Worm (Caenorhabditis elegans) whole organism, L3 larva: ENCODE data around the gene C14A4.13.

Experiments used
- ZK546.5 ChIP-seq: sonication (generic microtip); optimal IDR thresholded peaks from 2 replicates; lab custom pipeline; 2017; ENCODE audit warnings: missing biosample characterization, missing genetic modification characterization
- aly-2 ChIP-seq: fragments of 150-350 bp; optimal IDR thresholded peaks from 2 replicates; lab custom pipeline; 2014; ENCODE audit warnings: missing biosample characterization, missing genetic modification characterization
- ama-1 ChIP-seq: fragments of 150-350 bp; optimal IDR thresholded peaks from 2 replicates; lab custom pipeline; 2018
- ceh-16 ChIP-seq: sonication (generic microtip); optimal IDR thresholded peaks from 2 replicates; lab custom pipeline; 2017; ENCODE audit warnings: missing biosample characterization, missing genetic modification characterization
- ceh-82 ChIP-seq: fragments of 150-350 bp; optimal IDR thresholded peaks from 2 replicates; lab custom pipeline; 2014; ENCODE audit warnings: missing biosample characterization, missing genetic modification characterization
- ceh-9 ChIP-seq: sonication (generic microtip); optimal IDR thresholded peaks from 2 replicates; lab custom pipeline; 2018; ENCODE audit warnings: missing biosample characterization, missing genetic modification characterization
- daf-12 ChIP-seq: fragments of 150-350 bp; optimal IDR thresholded peaks from 2 replicates; lab custom pipeline; 2014; ENCODE audit warnings: missing biosample characterization, missing genetic modification reagents, missing genetic modification characterization
- egl-27 ChIP-seq: sonication (generic microtip); optimal IDR thresholded peaks from 4 replicates; lab custom pipeline; 2017; ENCODE audit warnings: missing biosample characterization, missing genetic modification reagents, missing genetic modification characterization
- egl-5 ChIP-seq: fragments of 150-350 bp; optimal IDR thresholded peaks from 2 replicates; lab custom pipeline; 2017; ENCODE audit warnings: missing biosample characterization, missing genetic modification reagents, missing genetic modification characterization, inconsistent platforms
- elt-1 ChIP-seq: fragments of 150-350 bp; optimal IDR thresholded peaks from 2 replicates; lab custom pipeline; 2014; ENCODE audit warnings: missing biosample characterization, missing genetic modification characterization
- elt-2 ChIP-seq: sonication (generic microtip); optimal IDR thresholded peaks from 2 replicates; lab custom pipeline; 2016; ENCODE audit warnings: missing genetic modification reagents, mild to moderate bottlenecking, missing genetic modification characterization, missing compliant biosample characterization
- elt-3 ChIP-seq, 3 experiments: fragments of 150-350 bp in 1 of 3; sonication (generic microtip) in 2 of 3; optimal IDR thresholded peaks; 2 replicates in 2 of 3; 4 replicates in 1 of 3; lab custom pipeline; 2014 to 2017; ENCODE audit warnings: missing biosample characterization in 3 of 3, missing genetic modification characterization in 3 of 3
- eor-1 ChIP-seq, 2 experiments: fragments of 150-350 bp; optimal IDR thresholded peaks; 2 replicates each; lab custom pipeline; 2014 to 2018; ENCODE audit warnings: missing biosample characterization in 2 of 2, missing genetic modification characterization in 2 of 2
- fkh-2 ChIP-seq: fragments of 150-350 bp; optimal IDR thresholded peaks from 2 replicates; lab custom pipeline; 2014; ENCODE audit warnings: missing biosample characterization, missing genetic modification reagents, missing genetic modification characterization
- fos-1 ChIP-seq: fragments of 150-350 bp; optimal IDR thresholded peaks from 2 replicates; lab custom pipeline; 2014; ENCODE audit warnings: missing biosample characterization, missing genetic modification characterization
- jun-1 ChIP-seq: fragments of 150-350 bp; optimal IDR thresholded peaks from 2 replicates; lab custom pipeline; 2014; ENCODE audit warnings: missing biosample characterization, missing genetic modification reagents, missing genetic modification characterization
- lin-15B ChIP-seq: fragments of 150-350 bp; optimal IDR thresholded peaks from 2 replicates; lab custom pipeline; 2014; ENCODE audit warnings: missing biosample characterization, missing genetic modification characterization
- lin-39 ChIP-seq: fragments of 150-350 bp; optimal IDR thresholded peaks from 2 replicates; lab custom pipeline; 2018; ENCODE audit warnings: missing biosample characterization, missing genetic modification reagents, missing genetic modification characterization
- mml-1 ChIP-seq: fragments of 150-350 bp; sonication (generic microtip); optimal IDR thresholded peaks from 3 replicates; lab custom pipeline; 2014; ENCODE audit warnings: missing biosample characterization, missing genetic modification characterization
- nfya-1 ChIP-seq: sonication (generic microtip); optimal IDR thresholded peaks from 2 replicates; lab custom pipeline; 2017; ENCODE audit warnings: missing genetic modification characterization, mild to moderate bottlenecking, missing compliant biosample characterization, antibody characterized with exemption, moderate library complexity; ENCODE audit not compliant: insufficient read depth
- nhr-11 ChIP-seq: fragments of 150-350 bp; optimal IDR thresholded peaks from 2 replicates; lab custom pipeline; 2014; ENCODE audit warnings: missing biosample characterization, missing genetic modification characterization
- nhr-23 ChIP-seq: fragments of 150-350 bp; optimal IDR thresholded peaks from 2 replicates; lab custom pipeline; 2014; ENCODE audit warnings: missing biosample characterization, missing genetic modification reagents, missing genetic modification characterization
- nhr-25 ChIP-seq: sonication (generic microtip); optimal IDR thresholded peaks from 2 replicates; lab custom pipeline; 2017; ENCODE audit warnings: missing biosample characterization, missing genetic modification characterization
- nhr-28 ChIP-seq: fragments of 150-350 bp; optimal IDR thresholded peaks from 2 replicates; lab custom pipeline; 2014; ENCODE audit warnings: missing biosample characterization, missing genetic modification characterization
- nhr-43 ChIP-seq: sonication (generic microtip); optimal IDR thresholded peaks from 2 replicates; lab custom pipeline; 2016; ENCODE audit warnings: mild to moderate bottlenecking, missing genetic modification characterization, missing compliant biosample characterization; ENCODE audit not compliant: poor library complexity, severe bottlenecking
- nhr-67 ChIP-seq: fragments of 150-350 bp; optimal IDR thresholded peaks from 2 replicates; lab custom pipeline; 2014; ENCODE audit warnings: missing biosample characterization, missing genetic modification characterization
- nhr-76 ChIP-seq: fragments of 150-350 bp; sonication (generic microtip); optimal IDR thresholded peaks from 5 replicates; lab custom pipeline; 2014; ENCODE audit warnings: missing biosample characterization, missing genetic modification characterization
- nhr-77 ChIP-seq: fragments of 150-350 bp; optimal IDR thresholded peaks from 2 replicates; lab custom pipeline; 2014; ENCODE audit warnings: missing biosample characterization, missing genetic modification characterization
- pha-4 ChIP-seq: fragments of 150-350 bp; optimal IDR thresholded peaks from 2 replicates; lab custom pipeline; 2014; ENCODE audit warnings: missing biosample characterization, missing genetic modification reagents, missing genetic modification characterization
- pqm-1 ChIP-seq: fragments of 150-350 bp; optimal IDR thresholded peaks from 2 replicates; lab custom pipeline; 2017; ENCODE audit warnings: missing biosample characterization, missing genetic modification characterization, inconsistent platforms
- sea-2 ChIP-seq: fragments of 150-350 bp; sonication (generic microtip); optimal IDR thresholded peaks from 4 replicates; lab custom pipeline; 2014; ENCODE audit warnings: missing biosample characterization, missing genetic modification reagents, missing genetic modification characterization
- skn-1 ChIP-seq: fragments of 150-350 bp; optimal IDR thresholded peaks from 2 replicates; lab custom pipeline; 2014; ENCODE audit warnings: missing biosample characterization, missing genetic modification characterization
- snpc-4 ChIP-seq: fragments of 150-350 bp; optimal IDR thresholded peaks from 2 replicates; lab custom pipeline; 2014; ENCODE audit warnings: missing biosample characterization, missing genetic modification characterization
- tbx-2 ChIP-seq: sonication (generic microtip); optimal IDR thresholded peaks from 2 replicates; lab custom pipeline; 2016; ENCODE audit warnings: mild to moderate bottlenecking, missing genetic modification characterization, missing compliant biosample characterization
- unc-39 ChIP-seq: sonication (generic microtip); optimal IDR thresholded peaks from 4 replicates; lab custom pipeline; 2017; ENCODE audit warnings: missing biosample characterization, missing genetic modification characterization
- unc-62 ChIP-seq: fragments of 150-350 bp; sonication (generic microtip); optimal IDR thresholded peaks from 4 replicates; lab custom pipeline; 2014; ENCODE audit warnings: missing biosample characterization, missing genetic modification reagents, missing genetic modification characterization
- zag-1 ChIP-seq: fragments of 150-350 bp; optimal IDR thresholded peaks from 2 replicates; lab custom pipeline; 2014; ENCODE audit warnings: missing biosample characterization, missing genetic modification characterization
- ztf-11 ChIP-seq: fragments of 150-350 bp; optimal IDR thresholded peaks from 2 replicates; lab custom pipeline; 2014; ENCODE audit warnings: missing biosample characterization, missing genetic modification characterization
- ztf-4 ChIP-seq: fragments of 150-350 bp; optimal IDR thresholded peaks from 2 replicates; lab custom pipeline; 2014; ENCODE audit warnings: missing biosample characterization, missing genetic modification characterization

C14A4.13 gene

ce11 chrII:10643403-10643802 lies 25.1 kb downstream of the C14A4.13 start, which contains the start of gene M28.4:
TSS of gene M28.4 (plus strand) at chrII:10643703.
- no peak for TF ChIP-seq nhr-11 (tag; lab: Kevin White, UChicago)
- TF ChIP-seq nhr-25 (tag; lab: Kevin White, UChicago) = no peak
- no peak for TF ChIP-seq pha-4 (tag; lab: Kevin White, UChicago)
- TF ChIP-seq elt-3 (tag; optimal IDR thresholded peaks at IDR 0.05; lab: Kevin White, UChicago) = no peak
- TF ChIP-seq nhr-76 (tag; lab: Kevin White, UChicago) = no peak
- no peak for TF ChIP-seq ceh-9
- TF ChIP-seq tbx-2 (tag; lab: Kevin White, UChicago) = no peak
- TF ChIP-seq unc-39 (tag; lab: Kevin White, UChicago) = no peak
- no peak for TF ChIP-seq ceh-16
- no peak for TF ChIP-seq zag-1 (tag; lab: Kevin White, UChicago)
- no peak for TF ChIP-seq ama-1 (lab: Kevin White, UChicago)
- no peak for TF ChIP-seq nhr-77 (tag; lab: Kevin White, UChicago)
- no peak for TF ChIP-seq daf-12 (tag; lab: Kevin White, UChicago)
- no peak for TF ChIP-seq skn-1 (tag; lab: Kevin White, UChicago)
- no peak for TF ChIP-seq snpc-4 (tag; lab: Kevin White, UChicago)
- no peak for TF ChIP-seq nhr-67 (tag; lab: Kevin White, UChicago)
- no peak for TF ChIP-seq mml-1

DNA sequence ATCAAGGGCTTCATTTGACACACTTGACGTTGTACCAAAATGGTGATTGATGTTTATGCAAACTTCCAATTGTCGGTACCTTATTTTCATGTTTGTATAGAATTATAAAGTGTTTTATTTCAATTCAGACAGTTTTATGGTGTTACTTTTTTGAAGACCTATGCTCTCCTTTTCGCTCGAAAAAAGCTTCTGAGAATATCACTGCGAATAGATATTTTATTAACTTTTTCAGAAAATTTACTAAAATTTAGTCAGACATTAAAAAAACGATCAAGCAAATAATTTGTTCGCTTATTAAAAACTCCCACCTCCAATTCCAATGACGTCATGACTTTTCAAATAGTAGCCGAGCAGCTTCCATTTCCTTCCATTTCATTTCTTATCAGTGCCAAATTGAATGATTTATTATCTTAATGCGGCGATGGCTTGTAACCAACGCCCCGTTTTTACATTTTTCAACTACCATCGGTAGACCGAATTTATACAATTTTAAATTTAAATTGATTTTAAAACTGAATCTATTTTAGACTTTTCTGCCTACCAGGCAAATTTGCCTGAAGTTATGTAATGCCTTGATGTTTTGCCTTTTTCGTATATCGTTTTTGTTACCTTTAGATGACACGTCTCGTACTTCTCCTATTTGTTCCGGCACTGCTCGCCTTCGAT lies 28.8 kb downstream of the C14A4.13 start, which contains the start of gene M28.10:
Gene M28.10, plus strand, starts transcription at position 616 of the 666 bp plus-strand sequence.
- no peak for TF ChIP-seq fkh-2 (tag; lab: Kevin White, UChicago)
- TF ChIP-seq elt-2 = peak; percentile 58
- peak; percentile 12 for TF ChIP-seq pqm-1 (tag; lab: Kevin White, UChicago)
- TF ChIP-seq mml-1 = no peak

DNA sequence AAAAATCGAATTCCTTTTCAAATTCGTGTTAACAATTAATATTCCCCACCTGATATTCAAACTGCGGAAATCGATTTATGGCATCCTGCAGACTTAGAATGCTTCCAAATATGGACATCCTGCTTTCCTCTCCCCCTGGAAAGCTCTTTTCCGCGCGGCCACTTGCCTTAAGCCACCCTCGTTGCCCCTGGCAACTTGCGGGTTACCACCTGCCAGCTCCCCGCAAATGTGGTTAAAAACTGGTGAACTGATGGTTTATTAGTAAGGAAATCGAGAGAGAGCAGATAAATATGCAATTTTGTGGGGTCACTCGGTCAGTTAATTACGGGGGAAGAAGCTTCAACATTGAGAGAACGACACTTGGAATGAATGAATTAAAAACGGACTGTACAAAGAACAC lies 33.9 kb downstream of the C14A4.13 start, which contains the start of gene nphp-1:
Gene nphp-1, minus strand, starts transcription at position 145 of the 400 bp plus-strand sequence.
- TF ChIP-seq lin-39 (tag; lab: Kevin White, UChicago) = no peak
- TF ChIP-seq elt-1 (tag; lab: Kevin White, UChicago) = no peak
- no peak for TF ChIP-seq snpc-4 (tag; lab: Kevin White, UChicago)
- no peak for TF ChIP-seq nhr-28 (tag; lab: Kevin White, UChicago)
- no peak for TF ChIP-seq nhr-43 (tag; lab: Kevin White, UChicago)
- no peak for TF ChIP-seq pqm-1 (tag; lab: Kevin White, UChicago)
- no peak for TF ChIP-seq nhr-76 (tag; lab: Kevin White, UChicago)
- no peak for TF ChIP-seq nhr-67 (tag; lab: Kevin White, UChicago)
- no peak for TF ChIP-seq lin-15B (tag; lab: Kevin White, UChicago)
- no peak for TF ChIP-seq nfya-1 (tag; lab: Kevin White, UChicago)
- TF ChIP-seq ceh-82 (tag; lab: Kevin White, UChicago) = no peak
- no peak for TF ChIP-seq egl-5 (tag; lab: Kevin White, UChicago)
- TF ChIP-seq zag-1 (tag; lab: Kevin White, UChicago) = no peak
- TF ChIP-seq nhr-25 (tag; lab: Kevin White, UChicago) = no peak
- no peak for TF ChIP-seq egl-27
- no peak for TF ChIP-seq tbx-2 (tag; lab: Kevin White, UChicago)
- TF ChIP-seq, all 47 proteins: peak for 0

- TF ChIP-seq ztf-11 (tag; lab: Kevin White, UChicago) = no peak
- no peak for TF ChIP-seq snpc-4 (tag; lab: Kevin White, UChicago)
- TF ChIP-seq pha-4 (tag; lab: Kevin White, UChicago) = peak; percentile 33
- no peak for TF ChIP-seq fos-1 (tag; lab: Kevin White, UChicago)
- TF ChIP-seq eor-1 (tag; optimal IDR thresholded peaks at IDR 0.05; lab: Kevin White, UChicago) = no peak
- no peak for TF ChIP-seq nhr-76 (tag; lab: Kevin White, UChicago)
- no peak for TF ChIP-seq daf-12 (tag; lab: Kevin White, UChicago)
- TF ChIP-seq jun-1 = no peak
- no peak for TF ChIP-seq elt-1 (tag; lab: Kevin White, UChicago)
- no peak for TF ChIP-seq sea-2
- peak; percentile 66 for TF ChIP-seq elt-2
- TF ChIP-seq lin-39 (tag; lab: Kevin White, UChicago) = no peak
- no peak for TF ChIP-seq ZK546.5 (tag; lab: Kevin White, UChicago)
- peak; percentile 7 for TF ChIP-seq pqm-1 (tag; lab: Kevin White, UChicago)
- no peak for TF ChIP-seq unc-62 (GFP tag; lab: Kevin White, UChicago)
- TF ChIP-seq tbx-2 (tag; lab: Kevin White, UChicago) = no peak
- no peak for TF ChIP-seq fkh-2 (tag; lab: Kevin White, UChicago)
- no peak for TF ChIP-seq ceh-82 (tag; lab: Kevin White, UChicago)
- no peak for TF ChIP-seq nhr-23 (tag; lab: Kevin White, UChicago)
- no peak for TF ChIP-seq mml-1
- no peak for TF ChIP-seq nhr-28 (tag; lab: Kevin White, UChicago)
- TF ChIP-seq ztf-4 = no peak
- TF ChIP-seq egl-5 (tag; lab: Kevin White, UChicago) = no peak
- TF ChIP-seq aly-2 (tag; lab: Kevin White, UChicago) = no peak
- TF ChIP-seq egl-27 = no peak
- no peak for TF ChIP-seq nhr-25 (tag; lab: Kevin White, UChicago)
Measured at ce11 chrII:10653559-10653958, 35.3 kb downstream of the C14A4.13 start.
